Fruit fly (Drosophila melanogaster): ENCODE measurements around the gene Acp62F.

DNA sequence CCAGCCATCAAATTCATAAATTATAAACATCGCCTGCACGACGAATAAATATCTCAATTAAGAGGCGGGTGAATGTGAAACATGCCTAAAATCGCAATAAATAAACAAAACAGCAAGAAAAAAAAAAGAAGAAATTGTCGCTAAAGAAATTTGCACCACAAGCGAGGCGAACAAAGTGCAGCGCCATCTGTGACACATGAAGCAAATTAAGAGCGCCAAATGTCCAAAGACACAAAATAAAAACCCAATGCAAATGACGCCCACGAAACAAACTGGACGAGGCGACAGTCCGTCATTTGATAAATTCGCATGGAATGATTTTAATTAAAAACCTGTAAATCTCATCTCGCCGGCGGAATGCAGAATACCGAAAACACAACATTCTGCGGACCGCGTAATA lies 4.2 kb downstream of the Acp62F start:
- TF ChIP-seq gl (tag; optimal IDR thresholded peaks at IDR 0.05) (no peak), CG12605 (GFP tag; IDR thresholded peaks at IDR 0.05) (no peak), Pif1A (GFP tag; optimal IDR thresholded peaks at IDR 0.05) (no peak), fd96Ca (GFP tag; IDR thresholded peaks at IDR 0.05) (no peak), D1 (tag; optimal IDR thresholded peaks at IDR 0.05) (no peak), CG15710 (tag; optimal IDR thresholded peaks at IDR 0.05) (no peak), CG13204 (GFP tag; optimal IDR thresholded peaks at IDR 0.05) (no peak)
